Fruit fly (Drosophila melanogaster): ENCODE results near the gene CG42699.

dm6 chrX:5745840-5746815 lies 18.2 kb upstream of the CG42699 start:
- TF ChIP-seq Dll (optimal IDR thresholded peaks at IDR 0.05): no peak
- TF ChIP-seq EcR (GFP tag; optimal IDR thresholded peaks at IDR 0.05): no peak
- TF ChIP-seq usp (GFP tag; optimal IDR thresholded peaks at IDR 0.05): no peak
- no peak for TF ChIP-seq psq (optimal IDR thresholded peaks at IDR 0.05)
- TF ChIP-seq CG8478 (optimal IDR thresholded peaks at IDR 0.05): no peak
